Fruit fly (Drosophila melanogaster): ENCODE measurements around the gene CG8260.

- no peak for TF ChIP-seq insv (optimal IDR thresholded peaks at IDR 0.05)
- TF ChIP-seq h (optimal IDR thresholded peaks at IDR 0.05), result no peak
- TF ChIP-seq psq (optimal IDR thresholded peaks at IDR 0.05), result no peak
Observed at dm6 chrX:15766395-15766866, 10.3 kb downstream of the CG8260 start, which contains the start of gene CG8952.

Measured in Kc167 (cell line).